Fruit fly (Drosophila melanogaster): Measurements from ENCODE around the gene CG13073.

CG13073 gene

dm6 chr3L:16183493-16183892 is 33.6 kb downstream of the CG13073 start:
- TF ChIP-seq CG13204 (GFP tag; optimal IDR thresholded peaks at IDR 0.05) = peak; percentile 15
- no peak for TF ChIP-seq CG32121 (GFP tag; IDR thresholded peaks at IDR 0.05)
- no peak for TF ChIP-seq CG14655 (GFP tag; optimal IDR thresholded peaks at IDR 0.05)
- peak; percentile 10 for TF ChIP-seq Snoo (tag; optimal IDR thresholded peaks at IDR 0.05)

DNA sequence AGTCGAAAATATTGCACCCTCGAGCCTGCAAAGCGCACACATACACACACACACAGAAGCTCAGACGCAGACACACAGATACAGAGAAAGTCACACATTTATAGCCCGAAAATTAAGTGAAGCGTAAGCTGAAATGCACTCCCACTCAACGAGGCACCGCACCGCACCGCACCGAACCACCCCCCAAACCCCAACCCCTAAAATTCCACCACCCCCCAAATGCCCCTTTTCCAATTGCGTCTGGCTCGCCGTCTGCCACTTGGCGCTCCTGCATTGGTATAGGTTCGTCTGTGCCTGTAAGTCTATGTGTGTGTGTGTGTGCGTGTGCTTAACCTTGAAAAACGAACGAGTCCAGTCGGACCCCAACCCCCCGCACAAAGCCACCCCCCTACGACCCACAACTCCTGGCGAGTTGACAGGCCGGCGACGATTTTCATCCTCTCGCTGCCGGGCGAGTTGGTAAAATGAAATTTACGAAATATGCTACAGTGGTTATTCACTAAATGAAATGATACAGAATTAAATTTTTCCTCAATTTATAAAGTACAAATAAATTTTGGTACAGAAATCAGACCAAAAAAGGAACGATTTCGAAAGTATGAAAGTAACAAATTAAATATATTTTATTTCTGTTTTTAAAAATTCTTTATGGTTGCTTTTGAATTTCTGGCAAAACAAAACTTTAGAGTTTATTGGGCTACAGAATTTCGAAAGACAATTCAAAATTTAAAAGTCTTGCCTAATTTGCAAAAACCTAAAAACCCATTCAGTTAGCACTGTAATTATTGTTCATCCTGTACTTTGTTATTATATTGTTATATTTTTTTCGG is 34.3 kb downstream of the CG13073 start:
- TF ChIP-seq CG14655 (GFP tag; optimal IDR thresholded peaks at IDR 0.05) (no peak), CG8301 (tag; optimal IDR thresholded peaks at IDR 0.05) (no peak), CG32121 (GFP tag; IDR thresholded peaks at IDR 0.05) (no peak), Pif1A (GFP tag; optimal IDR thresholded peaks at IDR 0.05) (peak; percentile 40), CG8159 (tag; optimal IDR thresholded peaks at IDR 0.05) (peak; percentile 65), CG9948 (tag; optimal IDR thresholded peaks at IDR 0.05) (peak; percentile 51), Ets98B (GFP tag; IDR thresholded peaks at IDR 0.05) (no peak), CG15710 (tag; optimal IDR thresholded peaks at IDR 0.05) (peak; percentile 19), CG17806 (tag; optimal IDR thresholded peaks at IDR 0.05) (peak; percentile 43), CG13204 (GFP tag; optimal IDR thresholded peaks at IDR 0.05) (peak; percentile 75)

DNA sequence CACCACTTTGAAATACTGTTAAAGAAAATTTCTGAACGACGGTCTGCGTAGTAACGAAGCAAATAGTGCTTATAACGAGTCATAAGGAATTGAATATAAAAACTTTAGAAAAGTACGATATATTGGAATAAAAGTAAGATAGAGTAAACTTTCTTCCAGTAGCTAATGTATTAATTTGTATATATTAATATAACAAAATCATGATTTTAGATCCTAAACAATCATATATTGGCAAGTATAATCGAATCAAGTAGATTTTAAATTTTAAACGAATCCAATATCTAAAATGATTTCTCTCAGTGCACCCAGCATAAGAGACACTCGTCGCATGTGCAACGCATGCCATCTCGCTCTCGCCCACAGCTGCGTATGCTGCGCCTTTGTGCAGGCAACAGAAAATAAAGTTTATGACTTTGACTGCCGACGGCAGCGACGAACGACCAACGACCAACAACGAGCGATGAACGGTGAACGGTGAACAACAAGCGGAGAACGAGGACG is 35.7 kb downstream of the CG13073 start:
- TF ChIP-seq CG34367 (tag; optimal IDR thresholded peaks at IDR 0.05) = peak; percentile 57
- peak; percentile 52 for TF ChIP-seq Pif1B (GFP tag; optimal IDR thresholded peaks at IDR 0.05)
- TF ChIP-seq fd96Ca (GFP tag; IDR thresholded peaks at IDR 0.05) = peak; percentile 52; the same call in 1 of the 3 replicates
- peak; percentile 55 for TF ChIP-seq gl (tag; optimal IDR thresholded peaks at IDR 0.05)
- peak; percentile 87 for TF ChIP-seq CG17806 (tag; optimal IDR thresholded peaks at IDR 0.05)
- TF ChIP-seq CG4496 (GFP tag; IDR thresholded peaks at IDR 0.05) = no peak; the same call in 2 of the 3 replicates
- TF ChIP-seq Ets98B (GFP tag; IDR thresholded peaks at IDR 0.05) = peak; percentile 73
- TF ChIP-seq CG14655 (GFP tag; optimal IDR thresholded peaks at IDR 0.05) = peak; percentile 85
- TF ChIP-seq CG8159 (tag; optimal IDR thresholded peaks at IDR 0.05) = peak; percentile 87
- peak; percentile 41; the same call in 1 of the 2 replicates for TF ChIP-seq rn (GFP tag; IDR thresholded peaks at IDR 0.05)
- peak; percentile 89 for TF ChIP-seq CG9948 (tag; optimal IDR thresholded peaks at IDR 0.05)
- TF ChIP-seq CG13204 (GFP tag; optimal IDR thresholded peaks at IDR 0.05) = peak; percentile 92
- TF ChIP-seq CG15710 (tag; optimal IDR thresholded peaks at IDR 0.05) = peak; percentile 75
- peak; percentile 88 for TF ChIP-seq Snoo (tag; optimal IDR thresholded peaks at IDR 0.05)
- TF ChIP-seq Pif1A (GFP tag; optimal IDR thresholded peaks at IDR 0.05) = peak; percentile 57
- TF ChIP-seq EcR (GFP tag; optimal IDR thresholded peaks at IDR 0.05) = peak; percentile 15
- TF ChIP-seq CG12605 (GFP tag; IDR thresholded peaks at IDR 0.05) = peak; percentile 41; the same call in 1 of the 2 replicates
- TF ChIP-seq D1 (tag; optimal IDR thresholded peaks at IDR 0.05) = peak; percentile 94
- TF ChIP-seq CG32121 (GFP tag; IDR thresholded peaks at IDR 0.05) = no peak; the same call in 1 of the 2 replicates
- TF ChIP-seq CG8301 (tag; optimal IDR thresholded peaks at IDR 0.05) = peak; percentile 70
- no peak for TF ChIP-seq CG10348 (GFP tag; IDR thresholded peaks at IDR 0.05)

dm6 chr3L:16178433-16178832 is 38.7 kb downstream of the CG13073 start:
- TF ChIP-seq EcR (GFP tag; optimal IDR thresholded peaks at IDR 0.05) (peak; percentile 74), CG34367 (tag; optimal IDR thresholded peaks at IDR 0.05) (no peak), Snoo (tag; optimal IDR thresholded peaks at IDR 0.05) (peak; percentile 79), Pif1A (GFP tag; optimal IDR thresholded peaks at IDR 0.05) (peak; percentile 11), CG13204 (GFP tag; optimal IDR thresholded peaks at IDR 0.05) (peak; percentile 84)

DNA sequence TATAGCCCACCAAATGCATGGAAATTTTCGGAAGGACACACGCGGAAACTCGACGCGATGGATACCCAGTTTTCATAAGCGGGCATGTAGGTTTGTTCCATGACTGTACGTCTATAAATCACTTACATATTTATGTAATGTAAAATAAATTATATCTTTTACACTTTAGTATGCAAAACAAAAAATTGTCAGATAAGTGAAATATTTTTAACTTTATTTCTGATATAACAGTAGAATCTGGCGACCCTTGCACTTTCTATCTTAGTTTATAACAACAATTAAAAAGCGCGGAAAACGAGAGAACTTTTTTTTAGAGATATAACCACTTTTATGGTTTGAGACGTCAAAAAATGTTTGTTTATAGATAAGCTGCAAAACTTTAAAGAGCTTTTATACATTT is 39.4 kb downstream of the CG13073 start:
- no peak for TF ChIP-seq EcR (GFP tag; optimal IDR thresholded peaks at IDR 0.05)
- no peak for TF ChIP-seq CG13204 (GFP tag; optimal IDR thresholded peaks at IDR 0.05)
- TF ChIP-seq CG4496 (GFP tag; IDR thresholded peaks at IDR 0.05) = peak; percentile 3; the same call in 1 of the 3 replicates
- TF ChIP-seq rn (GFP tag; IDR thresholded peaks at IDR 0.05) = no peak

DNA sequence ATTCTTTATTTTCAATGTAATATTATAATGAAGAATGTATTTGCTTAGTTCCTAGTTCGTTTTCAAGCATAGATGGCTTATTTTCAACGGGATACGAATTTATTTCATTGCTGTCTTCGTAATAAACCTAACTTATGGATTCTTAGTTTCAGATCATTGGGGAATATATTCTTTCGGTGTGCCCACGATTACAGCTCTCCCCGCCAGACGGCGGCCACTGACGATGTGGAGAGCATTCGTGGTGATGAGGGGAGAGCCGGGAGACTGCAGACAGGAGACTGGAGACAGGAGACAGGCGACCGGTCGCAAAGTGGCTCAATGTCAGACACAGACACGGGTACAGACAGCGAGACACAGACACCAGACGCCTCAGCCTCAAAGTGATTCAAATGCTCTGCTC is 39.8 kb downstream of the CG13073 start:
- TF ChIP-seq CG13204 (GFP tag; optimal IDR thresholded peaks at IDR 0.05) (peak; percentile 61), Pif1A (GFP tag; optimal IDR thresholded peaks at IDR 0.05) (no peak), Ets98B (GFP tag; IDR thresholded peaks at IDR 0.05) (no peak), CG34367 (tag; optimal IDR thresholded peaks at IDR 0.05) (peak; percentile 4), CG4496 (GFP tag; IDR thresholded peaks at IDR 0.05) (peak; percentile 46; the same call in 1 of the 3 replicates), CG14655 (GFP tag; optimal IDR thresholded peaks at IDR 0.05) (peak; percentile 5), fd96Ca (GFP tag; IDR thresholded peaks at IDR 0.05) (no peak), CG17806 (tag; optimal IDR thresholded peaks at IDR 0.05) (peak; percentile 35), rn (GFP tag; IDR thresholded peaks at IDR 0.05) (no peak), CG8159 (tag; optimal IDR thresholded peaks at IDR 0.05) (peak; percentile 50), Snoo (tag; optimal IDR thresholded peaks at IDR 0.05) (peak; percentile 44), CG32121 (GFP tag; IDR thresholded peaks at IDR 0.05) (no peak), Pif1B (GFP tag; optimal IDR thresholded peaks at IDR 0.05) (peak; percentile 8), gl (tag; optimal IDR thresholded peaks at IDR 0.05) (no peak), CG10348 (GFP tag; IDR thresholded peaks at IDR 0.05) (no peak), D1 (tag; optimal IDR thresholded peaks at IDR 0.05) (no peak), CG15710 (tag; optimal IDR thresholded peaks at IDR 0.05) (peak; percentile 52), CG12605 (GFP tag; IDR thresholded peaks at IDR 0.05) (no peak), CG8301 (tag; optimal IDR thresholded peaks at IDR 0.05) (no peak), CG9948 (tag; optimal IDR thresholded peaks at IDR 0.05) (peak; percentile 16), EcR (GFP tag; optimal IDR thresholded peaks at IDR 0.05) (no peak)
